Fruit fly (Drosophila melanogaster): ENCODE results near the gene CG3437.

Gene CG3437

DNA sequence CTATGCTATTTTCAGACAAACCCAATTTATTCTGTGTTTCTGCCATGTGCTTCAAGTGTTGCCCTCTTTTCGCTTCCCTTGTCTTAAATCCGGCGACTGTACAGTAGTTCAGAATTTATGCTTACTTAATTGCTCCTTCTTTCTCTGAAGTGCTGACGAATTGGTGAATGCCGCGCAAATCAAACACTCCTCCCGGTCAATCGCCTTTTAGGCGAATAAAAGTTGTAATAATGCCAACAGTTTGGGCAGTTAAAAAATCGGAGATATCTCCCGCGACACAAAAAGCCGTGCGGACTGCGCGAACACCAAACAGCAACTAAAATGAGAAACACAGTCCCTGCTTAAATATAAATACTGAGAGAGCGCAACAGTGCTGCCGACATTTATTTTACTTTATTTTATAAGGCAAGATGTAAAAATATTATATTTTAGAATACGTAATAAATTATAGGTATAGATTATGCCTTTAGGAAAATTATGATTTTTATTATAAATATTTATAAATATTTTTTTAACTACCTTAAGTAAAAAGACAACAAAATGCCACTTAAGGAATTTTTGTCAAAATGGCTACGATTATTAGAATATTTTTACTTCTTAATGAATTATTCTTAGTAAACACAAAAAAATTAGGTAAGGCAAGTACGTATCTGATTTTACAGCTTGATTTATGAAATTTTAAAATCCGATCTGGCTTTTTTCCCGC, 47.7 kb upstream of the CG3437 start, which contains the start of gene path (continued):
- TF ChIP-seq nerfin-2 (GFP tag; IDR thresholded peaks at IDR 0.05; ENCODE audit: partially characterized antibody) (0 out of 2 replicates have a peak, but pooled peaks have one; percentile 26), usp (GFP tag; optimal IDR thresholded peaks at IDR 0.05) (no peak), Antp (GFP tag; optimal IDR thresholded peaks at IDR 0.05) (no peak), gem (tag; optimal IDR thresholded peaks at IDR 0.05) (peak; percentile 67), CG10431 (GFP tag; optimal IDR thresholded peaks at IDR 0.05) (peak; percentile 2), CG10274 (GFP tag; optimal IDR thresholded peaks at IDR 0.05) (no peak), HmgD (GFP tag; optimal IDR thresholded peaks at IDR 0.05) (no peak), corto (GFP tag; optimal IDR thresholded peaks at IDR 0.05) (no peak), CG10366 (GFP tag; IDR thresholded peaks at IDR 0.05) (peak; percentile 16; the same call in 1 of the 2 replicates), CG14014 (GFP tag; IDR thresholded peaks at IDR 0.05) (peak; percentile 17; the same call in 1 of the 2 replicates), tgo (GFP tag; IDR thresholded peaks at IDR 0.05) (peak; percentile 42), unpg (GFP tag; optimal IDR thresholded peaks at IDR 0.05) (peak; percentile 8), CG14860 (GFP tag; IDR thresholded peaks at IDR 0.05; ENCODE audit: partially characterized antibody) (no peak), CG10654 (GFP tag; optimal IDR thresholded peaks at IDR 0.05) (peak; percentile 29), CG30020 (tag; optimal IDR thresholded peaks at IDR 0.05) (peak; percentile 14), Oli (tag; optimal IDR thresholded peaks at IDR 0.05) (peak; percentile 33), nau (GFP tag; optimal IDR thresholded peaks at IDR 0.05) (peak; percentile 19), CG2202 (tag; optimal IDR thresholded peaks at IDR 0.05) (peak; percentile 13), gce (GFP tag; IDR thresholded peaks at IDR 0.05) (0 out of 3 replicates have a peak, but pooled peaks have one; percentile 17), D19A (tag; optimal IDR thresholded peaks at IDR 0.05) (peak; percentile 58), oc (tag; optimal IDR thresholded peaks at IDR 0.05) (peak; percentile 6), ranshi (GFP tag; IDR thresholded peaks at IDR 0.05) (peak; percentile 19; the same call in 1 of the 2 replicates), BEAF-32 (GFP tag; optimal IDR thresholded peaks at IDR 0.05) (no peak), CG16863 (GFP tag; optimal IDR thresholded peaks at IDR 0.05) (no peak), CG11085 (GFP tag; IDR thresholded peaks at IDR 0.05) (0 out of 2 replicates have a peak, but pooled peaks have one; percentile 18), Rfx (GFP tag; IDR thresholded peaks at IDR 0.05) (peak; percentile 29; the same call in 1 of the 2 replicates), nom (GFP tag; optimal IDR thresholded peaks at IDR 0.05) (peak; percentile 19), Jarid2 (GFP tag; optimal IDR thresholded peaks at IDR 0.05) (peak; percentile 100), PHDP (tag; optimal IDR thresholded peaks at IDR 0.05) (peak; percentile 26), nerfin-1 (tag; optimal IDR thresholded peaks at IDR 0.05) (peak; percentile 33), CG12071 (GFP tag; optimal IDR thresholded peaks at IDR 0.05) (peak; percentile 19), sug (tag; optimal IDR thresholded peaks at IDR 0.05) (peak; percentile 9), ci (GFP tag; IDR thresholded peaks at IDR 0.05) (peak; percentile 73; the same call in 2 of the 3 replicates), Xrp1 (GFP tag; IDR thresholded peaks at IDR 0.05) (peak; percentile 48; the same call in 1 of the 2 replicates), Atf6 (GFP tag; IDR thresholded peaks at IDR 0.05) (0 out of 2 replicates have a peak, but pooled peaks have one; percentile 24), CG31441 (GFP tag; IDR thresholded peaks at IDR 0.05) (peak; percentile 84), Eip74EF (GFP tag; optimal IDR thresholded peaks at IDR 0.05) (no peak), CG2678 (tag; optimal IDR thresholded peaks at IDR 0.05) (peak; percentile 76), CG7839 (tag; optimal IDR thresholded peaks at IDR 0.05) (peak; percentile 56), wor (GFP tag; IDR thresholded peaks at IDR 0.05) (no peak), sqz (GFP tag; optimal IDR thresholded peaks at IDR 0.05) (no peak), CG1647 (GFP tag; optimal IDR thresholded peaks at IDR 0.05) (no peak), CG5953 (GFP tag; IDR thresholded peaks at IDR 0.05) (no peak), Sox102F (GFP tag; optimal IDR thresholded peaks at IDR 0.05) (peak; percentile 15), CG13287 (GFP tag; IDR thresholded peaks at IDR 0.05; ENCODE audit: partially characterized antibody) (peak; percentile 42; the same call in 1 of the 2 replicates), CG14441 (GFP tag; IDR thresholded peaks at IDR 0.05) (peak; percentile 25; the same call in 1 of the 2 replicates), dan (GFP tag; IDR thresholded peaks at IDR 0.05) (no peak), Side (GFP tag; optimal IDR thresholded peaks at IDR 0.05) (no peak)
